Fruit fly (Drosophila melanogaster): ENCODE measurements around the gene Ho.

DNA sequence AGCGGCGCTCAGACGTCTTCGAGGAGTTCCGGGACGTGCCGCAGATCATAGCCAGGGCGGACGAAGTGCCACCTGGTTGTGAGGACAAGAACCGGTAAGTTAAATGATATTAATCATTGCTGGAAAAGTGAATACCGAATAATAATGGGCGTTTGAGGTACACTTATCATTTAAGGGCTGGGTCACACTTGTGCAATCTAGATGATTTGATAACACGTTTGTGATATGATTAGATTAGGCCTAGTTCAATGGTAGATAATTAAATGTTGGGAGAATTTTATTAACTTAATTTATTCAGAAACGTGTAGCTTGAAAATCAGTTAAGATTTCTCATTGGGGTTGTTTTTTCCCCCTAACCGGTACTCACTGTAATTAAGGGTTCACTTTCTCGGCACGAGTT is 8.7 kb upstream of the Ho start:
- TF ChIP-seq ttk (optimal IDR thresholded peaks at IDR 0.05) = no peak
- TF ChIP-seq psq (optimal IDR thresholded peaks at IDR 0.05) = no peak
- no peak for TF ChIP-seq h (optimal IDR thresholded peaks at IDR 0.05)

Measured in Kc167 (cell line).